Fruit fly (Drosophila melanogaster): ENCODE results near the gene CG7560.

The CG7560 gene

DNA sequence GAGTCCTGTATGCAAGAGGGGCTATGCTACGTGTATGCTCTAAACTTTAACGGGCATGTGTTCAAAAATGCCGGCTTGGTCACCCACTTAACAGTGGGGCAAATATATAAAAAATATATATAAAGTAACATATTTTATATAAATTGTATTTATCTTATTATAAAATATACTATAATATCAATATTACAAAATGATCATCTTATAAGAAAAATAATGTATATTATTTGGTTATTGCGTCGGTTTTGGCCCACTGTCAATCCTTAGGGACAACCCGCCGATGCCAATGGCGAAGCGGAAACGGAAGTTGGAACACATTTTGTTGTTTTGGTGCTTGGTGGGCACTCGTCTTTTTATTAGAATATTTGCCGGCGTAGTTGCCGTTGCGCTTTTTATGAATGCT lies 25.6 kb downstream of the CG7560 start (continued):
- TF ChIP-seq nmo (GFP tag; optimal IDR thresholded peaks at IDR 0.05) (peak; percentile 31), phol (tag; optimal IDR thresholded peaks at IDR 0.05) (peak; percentile 47), Scr (GFP tag; IDR thresholded peaks at IDR 0.05; ENCODE audit: partially characterized antibody) (no peak), abd-A (tag; optimal IDR thresholded peaks at IDR 0.05) (no peak), Nf-YB (GFP tag; optimal IDR thresholded peaks at IDR 0.05) (peak; percentile 22), crc (GFP tag; optimal IDR thresholded peaks at IDR 0.05) (no peak), PHDP (tag; optimal IDR thresholded peaks at IDR 0.05) (peak; percentile 60), CG30403 (GFP tag; optimal IDR thresholded peaks at IDR 0.05) (peak; percentile 13), Doc2 (GFP tag; IDR thresholded peaks at IDR 0.05) (no peak), Hand (GFP tag; optimal IDR thresholded peaks at IDR 0.05) (peak; percentile 53), CG11723 (GFP tag; optimal IDR thresholded peaks at IDR 0.05) (no peak), CG12155 (GFP tag; optimal IDR thresholded peaks at IDR 0.05) (no peak), CG13624 (GFP tag; optimal IDR thresholded peaks at IDR 0.05) (no peak), Nf-YC (tag; optimal IDR thresholded peaks at IDR 0.05) (no peak), pan (optimal IDR thresholded peaks at IDR 0.05) (no peak), pan (GFP tag; optimal IDR thresholded peaks at IDR 0.05 in 1 of 2, IDR thresholded peaks at IDR 0.05 in 1 of 2) (peak in 1 of 2 experiments; percentile 29), CG8359 (GFP tag; optimal IDR thresholded peaks at IDR 0.05; ENCODE audit: borderline replicate concordance) (no peak), ems (GFP tag; optimal IDR thresholded peaks at IDR 0.05) (no peak), CG33557 (GFP tag; optimal IDR thresholded peaks at IDR 0.05) (no peak), Meics (GFP tag; optimal IDR thresholded peaks at IDR 0.05) (peak; percentile 46), CG8388 (GFP tag; optimal IDR thresholded peaks at IDR 0.05) (peak; percentile 30), pita (GFP tag; optimal IDR thresholded peaks at IDR 0.05) (no peak), CG18619 (GFP tag; optimal IDR thresholded peaks at IDR 0.05) (peak; percentile 0), sens (GFP tag) (peak; percentile 72), lilli (GFP tag; optimal IDR thresholded peaks at IDR 0.05) (no peak), unpg (GFP tag; optimal IDR thresholded peaks at IDR 0.05) (peak; percentile 51), pfk (GFP tag; optimal IDR thresholded peaks at IDR 0.05) (no peak), HLH3B (GFP tag; IDR thresholded peaks at IDR 0.05) (0 out of 2 replicates have a peak, but pooled peaks have one; percentile 35), Eip74EF (GFP tag; optimal IDR thresholded peaks at IDR 0.05) (no peak), CG6813 (GFP tag; optimal IDR thresholded peaks at IDR 0.05) (peak; percentile 35), HHEX (GFP tag; optimal IDR thresholded peaks at IDR 0.05) (no peak), CG11093 (GFP tag; IDR thresholded peaks at IDR 0.05) (no peak), h (optimal IDR thresholded peaks at IDR 0.05) (no peak), CG6654 (GFP tag; optimal IDR thresholded peaks at IDR 0.05) (no peak), otp (GFP tag; IDR thresholded peaks at IDR 0.05) (no peak), NC2α (GFP tag; optimal IDR thresholded peaks at IDR 0.05) (no peak), CG2120 (GFP tag; optimal IDR thresholded peaks at IDR 0.05) (no peak), tio (GFP tag; optimal IDR thresholded peaks at IDR 0.05) (peak; percentile 7), CG5953 (GFP tag; IDR thresholded peaks at IDR 0.05) (no peak), ham (GFP tag; IDR thresholded peaks at IDR 0.05) (no peak), gfzf (GFP tag; optimal IDR thresholded peaks at IDR 0.05) (no peak), insv (GFP tag; optimal IDR thresholded peaks at IDR 0.05) (no peak), jing (GFP tag; optimal IDR thresholded peaks at IDR 0.05) (no peak), br (optimal IDR thresholded peaks at IDR 0.05) (no peak), CG9876 (GFP tag; optimal IDR thresholded peaks at IDR 0.05) (no peak), CG3065 (GFP tag; optimal IDR thresholded peaks at IDR 0.05) (no peak), CG6254 (GFP tag; optimal IDR thresholded peaks at IDR 0.05) (peak; percentile 38), stc (GFP tag; IDR thresholded peaks at IDR 0.05) (peak; percentile 32; the same call in 1 of the 2 replicates), CG7271 (tag; optimal IDR thresholded peaks at IDR 0.05) (peak; percentile 63), Pdp1 (GFP tag; optimal IDR thresholded peaks at IDR 0.05) (no peak), Ets97D (GFP tag; optimal IDR thresholded peaks at IDR 0.05) (no peak)
